Worm (Caenorhabditis elegans) whole organism, mixed stage, embryonic: ENCODE data around the gene R11D1.13.

Experiments used
- M03D4.4 ChIP-seq: sonication (generic microtip); optimal IDR thresholded peaks from 2 replicates; lab custom pipeline; 2017; ENCODE audit warnings: mild to moderate bottlenecking, missing genetic modification characterization, missing compliant biosample characterization
- bed-3 ChIP-seq: fragments of 200-800 bp; sonication (Bioruptor generic); optimal IDR thresholded peaks from 3 replicates; lab custom pipeline; 2018; ENCODE audit warnings: mild to moderate bottlenecking, missing genetic modification characterization, moderate library complexity, missing compliant biosample characterization
- blmp-1 ChIP-seq: fragments of 150-350 bp; optimal IDR thresholded peaks from 2 replicates; lab custom pipeline; 2014; ENCODE audit warnings: missing biosample characterization, missing genetic modification characterization
- ceh-39 ChIP-seq: fragments of 150-350 bp; optimal IDR thresholded peaks from 2 replicates; lab custom pipeline; 2014; ENCODE audit warnings: missing biosample characterization, missing genetic modification characterization
- ceh-43 ChIP-seq: fragments of 200-800 bp; sonication (Bioruptor generic); optimal IDR thresholded peaks from 2 replicates; lab custom pipeline; 2018; ENCODE audit warnings: mild to moderate bottlenecking, missing genetic modification characterization, moderate library complexity, missing compliant biosample characterization
- ceh-83 ChIP-seq: fragments of 200-800 bp; sonication (Bioruptor generic); optimal IDR thresholded peaks from 2 replicates; lab custom pipeline; 2018; ENCODE audit warnings: mild to moderate bottlenecking, missing genetic modification characterization, missing compliant biosample characterization
- ces-1 ChIP-seq: fragments of 150-350 bp; optimal IDR thresholded peaks from 2 replicates; lab custom pipeline; 2014; ENCODE audit warnings: missing biosample characterization, missing genetic modification reagents, missing genetic modification characterization
- cnd-1 ChIP-seq: fragments of 200-800 bp; sonication (Bioruptor generic); optimal IDR thresholded peaks from 2 replicates; lab custom pipeline; 2018; ENCODE audit warnings: mild to moderate bottlenecking, missing genetic modification characterization, missing compliant biosample characterization
- drap-1 ChIP-seq: fragments of 200-800 bp; sonication (Bioruptor generic); optimal IDR thresholded peaks from 3 replicates; lab custom pipeline; 2018; ENCODE audit warnings: mild to moderate bottlenecking, missing genetic modification characterization, missing compliant biosample characterization
- elt-1 ChIP-seq: sonication (generic microtip); optimal IDR thresholded peaks from 2 replicates; lab custom pipeline; 2017; ENCODE audit warnings: missing genetic modification characterization, mild to moderate bottlenecking, missing compliant biosample characterization, antibody characterized with exemption, moderate library complexity, borderline replicate concordance; ENCODE audit not compliant: insufficient read depth
- elt-3 ChIP-seq: fragments of 150-350 bp; optimal IDR thresholded peaks from 2 replicates; lab custom pipeline; 2014; ENCODE audit warnings: missing biosample characterization, missing genetic modification characterization
- flh-1 ChIP-seq: fragments of 200-800 bp; sonication (Bioruptor generic); optimal IDR thresholded peaks from 2 replicates; lab custom pipeline; 2018; ENCODE audit warnings: mild to moderate bottlenecking, missing genetic modification characterization, moderate library complexity, missing compliant biosample characterization
- ham-2 ChIP-seq: fragments of 200-800 bp; sonication (Bioruptor generic); optimal IDR thresholded peaks from 2 replicates; lab custom pipeline; 2018; ENCODE audit warnings: mild to moderate bottlenecking, missing genetic modification characterization, missing compliant biosample characterization
- hlh-1 ChIP-seq: fragments of 150-350 bp; optimal IDR thresholded peaks from 2 replicates; lab custom pipeline; 2014; ENCODE audit warnings: missing biosample characterization, missing genetic modification reagents, missing genetic modification characterization
- lin-13 ChIP-seq: fragments of 150-350 bp; optimal IDR thresholded peaks from 2 replicates; lab custom pipeline; 2014; ENCODE audit warnings: missing biosample characterization, missing genetic modification characterization
- lin-32 ChIP-seq: fragments of 200-800 bp; sonication (Bioruptor generic); optimal IDR thresholded peaks from 2 replicates; lab custom pipeline; 2018; ENCODE audit warnings: mild to moderate bottlenecking, missing genetic modification characterization, missing compliant biosample characterization
- lsy-2 ChIP-seq: fragments of 150-350 bp; optimal IDR thresholded peaks from 2 replicates; lab custom pipeline; 2014; ENCODE audit warnings: missing biosample characterization, missing genetic modification characterization
- mab-5 ChIP-seq: fragments of 150-350 bp; optimal IDR thresholded peaks from 2 replicates; lab custom pipeline; 2014; ENCODE audit warnings: missing biosample characterization, missing genetic modification characterization
- mep-1 ChIP-seq: fragments of 150-350 bp; optimal IDR thresholded peaks from 2 replicates; lab custom pipeline; 2017; ENCODE audit warnings: missing biosample characterization, missing genetic modification reagents, missing genetic modification characterization, inconsistent platforms
- mls-2 ChIP-seq: sonication (generic microtip); optimal IDR thresholded peaks from 2 replicates; lab custom pipeline; 2016; ENCODE audit warnings: mild to moderate bottlenecking, missing genetic modification characterization, moderate library complexity, missing compliant biosample characterization
- nhr-12 ChIP-seq: fragments of 150-350 bp; optimal IDR thresholded peaks from 2 replicates; lab custom pipeline; 2014; ENCODE audit warnings: missing biosample characterization, missing genetic modification characterization
- nhr-2 ChIP-seq: fragments of 150-350 bp; optimal IDR thresholded peaks from 2 replicates; lab custom pipeline; 2014; ENCODE audit warnings: missing biosample characterization, missing genetic modification characterization
- nhr-237 ChIP-seq: fragments of 150-350 bp; optimal IDR thresholded peaks from 2 replicates; lab custom pipeline; 2014; ENCODE audit warnings: missing biosample characterization, missing genetic modification characterization
- nhr-28 ChIP-seq: fragments of 150-350 bp; optimal IDR thresholded peaks from 2 replicates; lab custom pipeline; 2014; ENCODE audit warnings: missing biosample characterization, missing genetic modification characterization
- nhr-76 ChIP-seq: sonication (generic microtip); optimal IDR thresholded peaks from 2 replicates; lab custom pipeline; 2017; ENCODE audit warnings: missing biosample characterization, missing genetic modification characterization
- pha-4 ChIP-seq: fragments of 150-350 bp; optimal IDR thresholded peaks from 2 replicates; lab custom pipeline; 2018; ENCODE audit warnings: missing biosample characterization, missing genetic modification reagents, missing genetic modification characterization
- sem-2 ChIP-seq: fragments of 200-800 bp; sonication (Bioruptor generic); optimal IDR thresholded peaks from 2 replicates; lab custom pipeline; 2018; ENCODE audit warnings: mild to moderate bottlenecking, missing genetic modification characterization, missing compliant biosample characterization
- snpc-4 ChIP-seq: fragments of 150-350 bp; optimal IDR thresholded peaks from 2 replicates; lab custom pipeline; 2014; ENCODE audit warnings: missing biosample characterization, missing genetic modification characterization
- sptf-1 ChIP-seq: sonication (generic microtip); optimal IDR thresholded peaks from 2 replicates; lab custom pipeline; 2017; ENCODE audit warnings: mild to moderate bottlenecking, missing genetic modification characterization, moderate library complexity, missing compliant biosample characterization
- tbx-8 ChIP-seq: fragments of 200-800 bp; sonication (Bioruptor generic); optimal IDR thresholded peaks from 2 replicates; lab custom pipeline; 2018; ENCODE audit warnings: mild to moderate bottlenecking, missing genetic modification characterization, moderate library complexity, missing compliant biosample characterization
- unc-120 ChIP-seq: sonication (generic microtip); optimal IDR thresholded peaks from 2 replicates; lab custom pipeline; 2017; ENCODE audit warnings: missing genetic modification characterization, missing compliant biosample characterization; ENCODE audit not compliant: poor library complexity, severe bottlenecking
- unc-39 ChIP-seq: fragments of 150-350 bp; optimal IDR thresholded peaks from 2 replicates; lab custom pipeline; 2014; ENCODE audit warnings: missing biosample characterization, missing genetic modification characterization
- unc-62 ChIP-seq: fragments of 150-350 bp; optimal IDR thresholded peaks from 2 replicates; lab custom pipeline; 2014; ENCODE audit warnings: missing biosample characterization, missing genetic modification reagents, missing genetic modification characterization
- zip-8 ChIP-seq: fragments of 150-350 bp; optimal IDR thresholded peaks from 2 replicates; lab custom pipeline; 2014; ENCODE audit warnings: missing biosample characterization, missing genetic modification characterization
- ztf-11 ChIP-seq: fragments of 150-350 bp; optimal IDR thresholded peaks from 2 replicates; lab custom pipeline; 2014; ENCODE audit warnings: missing biosample characterization, missing genetic modification characterization

The R11D1.13 gene

ce11 chrV:12725893-12726292, 1.1 kb upstream of the R11D1.13 start, which contains the start of gene R11D1.12:
TSS of gene R11D1.12 (minus strand) at chrV:12725993.
- no peak for TF ChIP-seq mep-1 (tag; lab: Kevin White, UChicago)

- no peak for TF ChIP-seq nhr-28 (tag; lab: Kevin White, UChicago)
- TF ChIP-seq ces-1 (GFP tag; lab: Kevin White, UChicago), result peak; percentile 81
- peak; percentile 34 for TF ChIP-seq mab-5 (tag; lab: Kevin White, UChicago)
- TF ChIP-seq tbx-8 (GFP tag; lab: Kevin White, UChicago), result no peak
- peak; percentile 87 for TF ChIP-seq lsy-2 (tag; lab: Kevin White, UChicago)
- no peak for TF ChIP-seq snpc-4 (tag; lab: Kevin White, UChicago)
- peak; percentile 77 for TF ChIP-seq mep-1 (tag; lab: Kevin White, UChicago)
- no peak for TF ChIP-seq lin-32
- TF ChIP-seq zip-8, result no peak
- TF ChIP-seq elt-3 (tag; lab: Kevin White, UChicago), result no peak
- TF ChIP-seq cnd-1 (tag; lab: Kevin White, UChicago), result peak; percentile 28
- TF ChIP-seq sem-2 (GFP tag; lab: Kevin White, UChicago), result no peak
- no peak for TF ChIP-seq bed-3 (GFP tag; lab: Kevin White, UChicago)
- TF ChIP-seq elt-1 (tag; lab: Kevin White, UChicago), result no peak
- no peak for TF ChIP-seq unc-120 (tag; lab: Kevin White, UChicago)
- no peak for TF ChIP-seq sptf-1 (tag; lab: Kevin White, UChicago)
- peak; percentile 77 for TF ChIP-seq pha-4 (tag; lab: Kevin White, UChicago)
- peak; percentile 86 for TF ChIP-seq lin-13 (tag; lab: Kevin White, UChicago)
- TF ChIP-seq hlh-1 (tag; lab: Kevin White, UChicago), result peak; percentile 53
- no peak for TF ChIP-seq ceh-43 (GFP tag; lab: Kevin White, UChicago)
- TF ChIP-seq nhr-76 (tag; lab: Kevin White, UChicago), result no peak
- no peak for TF ChIP-seq flh-1
- TF ChIP-seq blmp-1 (tag; lab: Kevin White, UChicago), result no peak
- TF ChIP-seq ceh-83 (GFP tag; lab: Kevin White, UChicago), result no peak
- TF ChIP-seq ham-2 (GFP tag; lab: Kevin White, UChicago), result no peak
- no peak for TF ChIP-seq mls-2 (tag; lab: Kevin White, UChicago)
- no peak for TF ChIP-seq ztf-11 (tag; lab: Kevin White, UChicago)
- peak; percentile 53 for TF ChIP-seq nhr-2 (tag; lab: Kevin White, UChicago)
- TF ChIP-seq nhr-12 (tag; lab: Kevin White, UChicago), result no peak
- TF ChIP-seq unc-39 (tag; lab: Kevin White, UChicago), result no peak
- peak; percentile 16 for TF ChIP-seq unc-62
- TF ChIP-seq ceh-39 (tag; lab: Kevin White, UChicago), result peak; percentile 75
- TF ChIP-seq M03D4.4, result no peak
- TF ChIP-seq nhr-237 (tag; lab: Kevin White, UChicago), result peak; percentile 89
- no peak for TF ChIP-seq drap-1 (GFP tag; lab: Kevin White, UChicago)
- TF ChIP-seq, all 35 proteins: peak for 12
Measured at ce11 chrV:12728062-12728665, 1.2 kb downstream of the R11D1.13 start, which contains the start of the genes rpl-28 and mrpl-49. TSS of gene rpl-28 (minus strand) at chrV:12728112. TSS of gene mrpl-49 (plus strand) at chrV:12728631.

- TF ChIP-seq zip-8, result no peak
- no peak for TF ChIP-seq snpc-4 (tag; lab: Kevin White, UChicago)
- TF ChIP-seq drap-1 (GFP tag; lab: Kevin White, UChicago), result no peak
- TF ChIP-seq mls-2 (tag; lab: Kevin White, UChicago), result no peak
- TF ChIP-seq unc-120 (tag; lab: Kevin White, UChicago), result no peak
- TF ChIP-seq ztf-11 (tag; lab: Kevin White, UChicago), result no peak
- no peak for TF ChIP-seq elt-3 (tag; lab: Kevin White, UChicago)
- TF ChIP-seq tbx-8 (GFP tag; lab: Kevin White, UChicago), result no peak
- TF ChIP-seq nhr-2 (tag; lab: Kevin White, UChicago), result no peak
- TF ChIP-seq ces-1 (GFP tag; lab: Kevin White, UChicago), result no peak
- TF ChIP-seq elt-1 (tag; lab: Kevin White, UChicago), result no peak
- TF ChIP-seq lin-13 (tag; lab: Kevin White, UChicago), result no peak
- no peak for TF ChIP-seq pha-4 (tag; lab: Kevin White, UChicago)
- TF ChIP-seq blmp-1 (tag; lab: Kevin White, UChicago), result no peak
Measured at ce11 chrV:12729220-12729619, 2.3 kb downstream of the R11D1.13 start, which contains the start of gene R11D1.10. TSS of gene R11D1.10 (plus strand) at chrV:12729520.
